Fruit fly (Drosophila melanogaster): ENCODE results near the gene Ran.
A peak's percentile ranks its signal among the peaks of the same experiment; 100 is the strongest.
"Not testable (repeated sequence)": the region's sequence is repeated elsewhere in the genome, so short reads cannot be mapped to it uniquely, and the experiment has no call there.

Ran gene

dm6 chrX:11123561-11123960 lies 25.0 kb downstream of the Ran start:
- TF ChIP-seq fd96Ca (GFP tag; IDR thresholded peaks at IDR 0.05) (no peak), CG10348 (GFP tag; IDR thresholded peaks at IDR 0.05) (no peak), CG13204 (GFP tag; optimal IDR thresholded peaks at IDR 0.05) (no peak), Snoo (tag; optimal IDR thresholded peaks at IDR 0.05) (no peak), EcR (GFP tag; optimal IDR thresholded peaks at IDR 0.05) (no peak), CG34367 (tag; optimal IDR thresholded peaks at IDR 0.05) (peak; percentile 66), CG9948 (tag; optimal IDR thresholded peaks at IDR 0.05) (peak; percentile 8), Pif1B (GFP tag; optimal IDR thresholded peaks at IDR 0.05) (no peak), D1 (tag; optimal IDR thresholded peaks at IDR 0.05) (no peak), Pif1A (GFP tag; optimal IDR thresholded peaks at IDR 0.05) (no peak), Ets98B (GFP tag; IDR thresholded peaks at IDR 0.05) (no peak), CG15710 (tag; optimal IDR thresholded peaks at IDR 0.05) (peak; percentile 50), CG8159 (tag; optimal IDR thresholded peaks at IDR 0.05) (no peak), rn (GFP tag; IDR thresholded peaks at IDR 0.05) (no peak), CG8301 (tag; optimal IDR thresholded peaks at IDR 0.05) (no peak), CG14655 (GFP tag; optimal IDR thresholded peaks at IDR 0.05) (no peak), CG12605 (GFP tag; IDR thresholded peaks at IDR 0.05) (no peak), CG32121 (GFP tag; IDR thresholded peaks at IDR 0.05) (no peak), CG4496 (GFP tag; IDR thresholded peaks at IDR 0.05) (0 out of 3 replicates have a peak, but pooled peaks have one; percentile 20), gl (tag; optimal IDR thresholded peaks at IDR 0.05) (peak; percentile 72), CG17806 (tag; optimal IDR thresholded peaks at IDR 0.05) (no peak)

- TF ChIP-seq CG14655 (GFP tag; optimal IDR thresholded peaks at IDR 0.05) (no peak), gl (tag; optimal IDR thresholded peaks at IDR 0.05) (no peak), CG13204 (GFP tag; optimal IDR thresholded peaks at IDR 0.05) (no peak), Snoo (tag; optimal IDR thresholded peaks at IDR 0.05) (no peak), fd96Ca (GFP tag; IDR thresholded peaks at IDR 0.05) (no peak)
These were observed 38.8 kb downstream of the Ran start for dm6 chrX:11109670-11110069.

- TF ChIP-seq CG13204 (GFP tag; optimal IDR thresholded peaks at IDR 0.05) (no peak), Pif1B (GFP tag; optimal IDR thresholded peaks at IDR 0.05) (no peak), CG10348 (GFP tag; IDR thresholded peaks at IDR 0.05) (no peak), CG17806 (tag; optimal IDR thresholded peaks at IDR 0.05) (no peak), CG34367 (tag; optimal IDR thresholded peaks at IDR 0.05) (no peak), CG32121 (GFP tag; IDR thresholded peaks at IDR 0.05) (peak; percentile 47; the same call in 1 of the 2 replicates), CG9948 (tag; optimal IDR thresholded peaks at IDR 0.05) (peak; percentile 22), D1 (tag; optimal IDR thresholded peaks at IDR 0.05) (no peak), CG4496 (GFP tag; IDR thresholded peaks at IDR 0.05) (peak; percentile 52; the same call in 1 of the 3 replicates), Pif1A (GFP tag; optimal IDR thresholded peaks at IDR 0.05) (no peak), CG8301 (tag; optimal IDR thresholded peaks at IDR 0.05) (no peak), rn (GFP tag; IDR thresholded peaks at IDR 0.05) (no peak), CG12605 (GFP tag; IDR thresholded peaks at IDR 0.05) (no peak), CG14655 (GFP tag; optimal IDR thresholded peaks at IDR 0.05) (no peak), CG8159 (tag; optimal IDR thresholded peaks at IDR 0.05) (no peak), Ets98B (GFP tag; IDR thresholded peaks at IDR 0.05) (no peak; the same call in 1 of the 2 replicates), CG15710 (tag; optimal IDR thresholded peaks at IDR 0.05) (peak; percentile 20), EcR (GFP tag; optimal IDR thresholded peaks at IDR 0.05) (no peak), fd96Ca (GFP tag; IDR thresholded peaks at IDR 0.05) (0 out of 3 replicates have a peak, but pooled peaks have one; percentile 31), Snoo (tag; optimal IDR thresholded peaks at IDR 0.05) (no peak), gl (tag; optimal IDR thresholded peaks at IDR 0.05) (no peak)
These were observed 39.6 kb downstream of the Ran start for dm6 chrX:11108845-11109450.

dm6 chrX:11108148-11108844 lies 40.2 kb downstream of the Ran start, which contains the start of gene Hsp60A:
Gene Hsp60A, plus strand, starts transcription at chrX:11108482.
- TF ChIP-seq Pif1A (GFP tag; optimal IDR thresholded peaks at IDR 0.05) (no peak), CG14655 (GFP tag; optimal IDR thresholded peaks at IDR 0.05) (no peak), CG15710 (tag; optimal IDR thresholded peaks at IDR 0.05) (peak; percentile 35), CG8301 (tag; optimal IDR thresholded peaks at IDR 0.05) (no peak), CG17806 (tag; optimal IDR thresholded peaks at IDR 0.05) (peak; percentile 23), CG13204 (GFP tag; optimal IDR thresholded peaks at IDR 0.05) (no peak), gl (tag; optimal IDR thresholded peaks at IDR 0.05) (no peak), Ets98B (GFP tag; IDR thresholded peaks at IDR 0.05) (peak; percentile 39; the same call in 1 of the 2 replicates), CG9948 (tag; optimal IDR thresholded peaks at IDR 0.05) (peak; percentile 40), fd96Ca (GFP tag; IDR thresholded peaks at IDR 0.05) (0 out of 3 replicates have a peak, but pooled peaks have one; percentile 26), CG34367 (tag; optimal IDR thresholded peaks at IDR 0.05) (peak; percentile 20), rn (GFP tag; IDR thresholded peaks at IDR 0.05) (no peak), Pif1B (GFP tag; optimal IDR thresholded peaks at IDR 0.05) (peak; percentile 5), Snoo (tag; optimal IDR thresholded peaks at IDR 0.05) (peak; percentile 24), EcR (GFP tag; optimal IDR thresholded peaks at IDR 0.05) (no peak), D1 (tag; optimal IDR thresholded peaks at IDR 0.05) (no peak), CG32121 (GFP tag; IDR thresholded peaks at IDR 0.05) (0 out of 2 replicates have a peak, but pooled peaks have one; percentile 15), CG10348 (GFP tag; IDR thresholded peaks at IDR 0.05) (no peak), CG4496 (GFP tag; IDR thresholded peaks at IDR 0.05) (peak; percentile 54), CG8159 (tag; optimal IDR thresholded peaks at IDR 0.05) (peak; percentile 46), CG12605 (GFP tag; IDR thresholded peaks at IDR 0.05) (no peak)

dm6 chrX:11095973-11096372 lies 52.5 kb downstream of the Ran start, which contains the start of gene CG42249:
Gene CG42249, plus strand, starts transcription at chrX:11096273.
- TF ChIP-seq CG8301 (tag; optimal IDR thresholded peaks at IDR 0.05); CG8159 (tag; optimal IDR thresholded peaks at IDR 0.05); CG32121 (GFP tag; IDR thresholded peaks at IDR 0.05): not testable (repeated sequence)
